Worm (Caenorhabditis elegans): ENCODE measurements around the gene nhr-136.

nhr-136 gene

ce11 chrV:12106841-12107240 is at the start of gene nhr-136:
Gene nhr-136 (plus strand): TSS chrV:12107141.
- TF ChIP-seq mxl-3 (GFP tag; optimal IDR thresholded peaks at IDR 0.05) = peak; percentile 39
- TF ChIP-seq daf-16 (GFP tag; optimal IDR thresholded peaks at IDR 0.05) = no peak
- peak; percentile 5 for TF ChIP-seq daf-16 (tag; optimal IDR thresholded peaks at IDR 0.05)
- TF ChIP-seq dve-1 (tag; optimal IDR thresholded peaks at IDR 0.05; ENCODE audit: insufficient read depth) = peak; percentile 26
- no peak for TF ChIP-seq jun-1 (tag; optimal IDR thresholded peaks at IDR 0.05)
- TF ChIP-seq nhr-77 (tag; optimal IDR thresholded peaks at IDR 0.05) = no peak
- no peak for TF ChIP-seq dmd-8 (GFP tag; IDR thresholded peaks at IDR 0.05)
- no peak for TF ChIP-seq lin-39 (tag; optimal IDR thresholded peaks at IDR 0.05)
- TF ChIP-seq egl-27 (tag; optimal IDR thresholded peaks at IDR 0.05) = no peak
- TF ChIP-seq nhr-28 (tag; optimal IDR thresholded peaks at IDR 0.05) = peak; percentile 42
- no peak for TF ChIP-seq nhr-42 (GFP tag; IDR thresholded peaks at IDR 0.05)
- TF ChIP-seq unc-62 (GFP tag; optimal IDR thresholded peaks at IDR 0.05 in 1 of 2) = no peak
- no peak for TF ChIP-seq unc-62 (tag; optimal IDR thresholded peaks at IDR 0.05)
- TF ChIP-seq spr-3 (GFP tag; optimal IDR thresholded peaks at IDR 0.05) = no peak
- TF ChIP-seq Y75B8A.6 (GFP tag; IDR thresholded peaks at IDR 0.05) = no peak
- no peak for TF ChIP-seq zfp-2 (tag; optimal IDR thresholded peaks at IDR 0.05)

ce11 chrV:12059719-12060118 is 47.2 kb upstream of the nhr-136 start, which contains the start of gene R07B7.2:
Gene R07B7.2 (minus strand): TSS chrV:12059753.
- TF ChIP-seq nhr-6 (tag; optimal IDR thresholded peaks at IDR 0.05) (no peak), attf-4 (tag; optimal IDR thresholded peaks at IDR 0.05) (no peak), mep-1 (tag; optimal IDR thresholded peaks at IDR 0.05) (no peak), rbr-2 (tag; optimal IDR thresholded peaks at IDR 0.05) (no peak), ceh-82 (tag; optimal IDR thresholded peaks at IDR 0.05) (no peak), nhr-28 (tag; optimal IDR thresholded peaks at IDR 0.05) (no peak), nhr-10 (tag; optimal IDR thresholded peaks at IDR 0.05) (no peak), Y48G9A.11 (GFP tag; IDR thresholded peaks at IDR 0.05) (no peak), F10B5.3 (tag; optimal IDR thresholded peaks at IDR 0.05) (no peak), nhr-111 (GFP tag; optimal IDR thresholded peaks at IDR 0.05) (no peak), zfp-2 (tag; optimal IDR thresholded peaks at IDR 0.05) (no peak)

ce11 chrV:12063036-12063435 is 43.9 kb upstream of the nhr-136 start, which contains the start of gene clh-6:
Gene clh-6 (minus strand): TSS chrV:12063368.
- TF ChIP-seq nhr-111 (GFP tag; optimal IDR thresholded peaks at IDR 0.05) (no peak), nhr-10 (tag; optimal IDR thresholded peaks at IDR 0.05) (no peak), daf-16 (GFP tag; optimal IDR thresholded peaks at IDR 0.05) (no peak), daf-16 (tag; optimal IDR thresholded peaks at IDR 0.05) (peak; percentile 27), ceh-32 (tag; optimal IDR thresholded peaks at IDR 0.05; ENCODE audit: poor library complexity) (no peak), D1046.2 (GFP tag; IDR thresholded peaks at IDR 0.05) (0 out of 2 replicates have a peak, but pooled peaks have one; percentile 66), nhr-6 (tag; optimal IDR thresholded peaks at IDR 0.05) (peak; percentile 15), mep-1 (tag; optimal IDR thresholded peaks at IDR 0.05) (no peak), dmd-9 (GFP tag; IDR thresholded peaks at IDR 0.05) (no peak), lin-38 (GFP tag; IDR thresholded peaks at IDR 0.05) (peak; percentile 44), mes-2 (tag; optimal IDR thresholded peaks at IDR 0.05; ENCODE audit: poor library complexity, severe bottlenecking) (peak; percentile 2), T26A8.4 (GFP tag; IDR thresholded peaks at IDR 0.05) (0 out of 2 replicates have a peak, but pooled peaks have one; percentile 36), Y5F2A.4 (GFP tag; optimal IDR thresholded peaks at IDR 0.05) (no peak), egl-43 (GFP tag; IDR thresholded peaks at IDR 0.05) (0 out of 2 replicates have a peak, but pooled peaks have one; percentile 34), dve-1 (tag; optimal IDR thresholded peaks at IDR 0.05; ENCODE audit: insufficient read depth) (peak; percentile 24), zfp-3 (GFP tag; conservative IDR thresholded peaks at IDR 0.05) (0 out of 2 replicates have a peak, but pooled peaks have one; percentile 43), ama-1 (optimal IDR thresholded peaks at IDR 0.05) (peak; percentile 71), lsy-2 (tag; optimal IDR thresholded peaks at IDR 0.05) (peak in 1 of 2 experiments; percentile 50), Y48G9A.11 (GFP tag; IDR thresholded peaks at IDR 0.05) (peak; percentile 23; the same call in 1 of the 2 replicates), nhr-76 (tag; optimal IDR thresholded peaks at IDR 0.05) (no peak), aha-1 (tag) (peak; percentile 87), arid-1 (GFP tag; conservative IDR thresholded peaks at IDR 0.05) (no peak), lin-13 (GFP tag; optimal IDR thresholded peaks at IDR 0.05) (peak; percentile 25)
